Worm (Caenorhabditis elegans) whole organism, early embryonic: Measurements from ENCODE around the gene T04F8.2.

Experiments
- B0310.2 ChIP-seq: sonication (generic microtip); optimal IDR thresholded peaks from 2 replicates; lab custom pipeline; 2016; ENCODE audit warnings: mild to moderate bottlenecking, missing genetic modification characterization, missing compliant biosample characterization
- F13C5.2 ChIP-seq: sonication (generic microtip); optimal IDR thresholded peaks from 2 replicates; lab custom pipeline; 2017; ENCODE audit warnings: mild to moderate bottlenecking, missing genetic modification characterization, inconsistent platforms, missing compliant biosample characterization
- aly-1 ChIP-seq: sonication (generic microtip); optimal IDR thresholded peaks from 2 replicates; lab custom pipeline; 2016; ENCODE audit warnings: missing genetic modification characterization, missing compliant biosample characterization
- ama-1 ChIP-seq: fragments of 150-350 bp; optimal IDR thresholded peaks from 2 replicates; lab custom pipeline; 2014
- ceh-13 ChIP-seq: fragments of 200-800 bp; sonication (Bioruptor generic); optimal IDR thresholded peaks from 2 replicates; lab custom pipeline; 2018; ENCODE audit warnings: mild to moderate bottlenecking, missing genetic modification characterization, missing compliant biosample characterization
- ceh-36 ChIP-seq: sonication (generic microtip); optimal IDR thresholded peaks from 2 replicates; lab custom pipeline; 2016; ENCODE audit warnings: missing genetic modification characterization, inconsistent platforms, missing compliant biosample characterization
- ets-7 ChIP-seq: sonication (generic microtip); optimal IDR thresholded peaks from 2 replicates; lab custom pipeline; 2016; ENCODE audit warnings: missing genotype, missing genetic modification characterization, missing compliant biosample characterization
- flt-1 ChIP-seq: fragments of 200-800 bp; sonication (Bioruptor generic); IDR thresholded peaks from 2 replicates; pipeline ENCODE4 v1.3.6; 2022; ENCODE audit warnings: missing genetic modification characterization, missing compliant biosample characterization
- hmbx-1 ChIP-seq: sonication (generic microtip); optimal IDR thresholded peaks from 2 replicates; lab custom pipeline; 2016; ENCODE audit warnings: mild to moderate bottlenecking, missing genetic modification characterization, missing compliant biosample characterization
- hmg-4 ChIP-seq: fragments of 200-800 bp; sonication (Bioruptor generic); optimal IDR thresholded peaks from 2 replicates; lab custom pipeline; 2018; ENCODE audit warnings: mild to moderate bottlenecking, missing genetic modification characterization, missing compliant biosample characterization
- hnd-1 ChIP-seq: sonication (generic microtip); optimal IDR thresholded peaks from 2 replicates; lab custom pipeline; 2016; ENCODE audit warnings: missing genetic modification characterization, missing compliant biosample characterization
- pes-1 ChIP-seq: fragments of 200-800 bp; sonication (Bioruptor generic); IDR thresholded peaks from 2 replicates; pipeline ENCODE4 v1.3.6; 2022; ENCODE audit warnings: missing genetic modification reagents, missing genetic modification characterization, missing compliant biosample characterization
- scrt-1 ChIP-seq: fragments of 200-800 bp; sonication (Bioruptor generic); IDR thresholded peaks from 2 replicates; pipeline ENCODE4 v1.3.6; 2022; ENCODE audit warnings: missing genetic modification characterization, missing compliant biosample characterization
- sea-1 ChIP-seq: fragments of 200-800 bp; sonication (Bioruptor generic); conservative IDR thresholded peaks from 2 replicates; pipeline ENCODE4 v1.3.6; 2022; ENCODE audit warnings: missing genetic modification characterization, missing compliant biosample characterization
- tbx-11 ChIP-seq: fragments of 200-800 bp; sonication (Bioruptor generic); IDR thresholded peaks from 2 replicates; pipeline ENCODE4 v1.3.6; 2022; ENCODE audit warnings: missing genetic modification characterization, missing compliant biosample characterization
- tbx-37 ChIP-seq: fragments of 200-800 bp; sonication (Bioruptor generic); conservative IDR thresholded peaks from 2 replicates; pipeline ENCODE4 v1.3.6; 2022; ENCODE audit warnings: missing genetic modification reagents, missing genetic modification characterization, missing compliant biosample characterization
- tra-4 ChIP-seq: sonication (generic microtip); optimal IDR thresholded peaks from 2 replicates; lab custom pipeline; 2017; ENCODE audit warnings: missing genetic modification characterization, missing compliant biosample characterization

Gene T04F8.2

DNA sequence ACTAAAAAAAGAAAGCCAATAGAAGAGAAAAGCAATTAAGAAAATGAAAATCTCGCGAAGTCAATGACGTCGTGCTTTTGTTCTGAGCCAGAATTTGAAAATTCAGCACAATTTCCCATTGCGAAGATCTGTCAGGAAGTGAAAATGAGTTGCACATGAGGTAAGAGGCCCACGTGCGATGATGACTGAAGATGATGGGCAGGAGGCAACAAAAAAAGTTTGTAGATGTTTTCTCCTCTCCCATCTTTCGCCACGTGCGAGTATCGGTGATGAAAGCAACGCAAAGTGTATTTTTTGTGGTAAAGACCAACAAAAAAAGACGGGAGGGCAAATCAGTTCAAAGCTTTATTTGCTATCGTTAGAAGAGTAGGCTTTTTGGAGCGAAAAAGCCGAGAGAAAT, 5.7 kb upstream of the T04F8.2 start:
- no peak for TF ChIP-seq hmbx-1 (tag; lab: Kevin White, UChicago)
- TF ChIP-seq scrt-1 (GFP tag; lab: Robert Waterston, UW): no peak
- no peak for TF ChIP-seq tbx-37 (GFP tag; lab: Robert Waterston, UW)
- no peak for TF ChIP-seq ceh-13 (GFP tag; lab: Kevin White, UChicago)
- no peak for TF ChIP-seq tra-4

DNA sequence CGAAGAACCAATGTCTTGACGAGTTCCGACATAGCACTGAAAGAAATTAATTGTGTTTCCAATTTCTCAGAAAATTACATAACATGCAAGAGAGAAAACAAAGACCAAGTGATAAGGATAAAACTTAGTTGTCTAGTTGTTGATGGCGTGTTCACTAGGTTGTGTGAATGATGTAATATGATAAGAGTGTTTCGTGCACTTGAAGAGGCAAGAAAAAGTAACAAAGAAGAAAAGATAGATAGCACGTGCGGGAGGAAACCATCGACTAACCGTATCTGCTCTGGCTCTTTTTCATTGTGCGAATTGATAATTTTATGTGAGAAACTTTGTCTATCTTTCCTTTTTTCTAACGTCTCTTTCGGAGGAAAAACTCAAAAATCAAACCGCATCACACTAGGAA, 5.3 kb upstream of the T04F8.2 start, which contains the start of gene sfxn-1.5:
Gene sfxn-1.5 (minus strand): TSS at position 36 of the 400 bp plus-strand sequence.
- TF ChIP-seq tbx-11 (GFP tag; lab: Robert Waterston, UW): no peak
- no peak for TF ChIP-seq ceh-36 (tag; lab: Kevin White, UChicago)
- no peak for TF ChIP-seq aly-1 (tag; lab: Kevin White, UChicago)
- TF ChIP-seq F13C5.2 (tag; lab: Kevin White, UChicago): no peak
- no peak for TF ChIP-seq pes-1 (GFP tag; lab: Robert Waterston, UW)
- TF ChIP-seq hmg-4: no peak
- TF ChIP-seq flt-1: no peak
- no peak for TF ChIP-seq tbx-37 (GFP tag; lab: Robert Waterston, UW)
- no peak for TF ChIP-seq hmbx-1 (tag; lab: Kevin White, UChicago)

DNA sequence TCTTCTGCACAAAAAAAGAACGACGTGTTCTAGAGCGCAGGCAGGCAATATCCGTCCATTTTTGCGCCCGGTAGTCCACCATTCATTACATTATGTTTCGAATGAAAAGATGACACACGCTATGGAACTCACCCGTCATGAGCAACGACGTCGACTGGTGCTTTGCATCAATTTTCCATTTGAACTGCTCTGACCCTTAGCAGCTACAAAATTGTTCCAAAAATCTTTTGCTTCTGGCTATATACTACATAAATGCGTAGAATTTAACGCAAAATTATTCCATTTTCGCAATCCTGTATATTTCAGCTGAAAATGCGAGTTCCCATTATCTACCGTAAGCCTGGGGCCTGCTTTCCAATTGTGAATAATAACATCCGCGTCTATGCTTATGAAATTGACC, 2.0 kb upstream of the T04F8.2 start, which contains the start of gene T04F8.3:
Gene T04F8.3 (plus strand): TSS at position 301 of the 400 bp plus-strand sequence.
- TF ChIP-seq pes-1 (GFP tag; lab: Robert Waterston, UW) (no peak), hmg-4 (no peak), F13C5.2 (tag; lab: Kevin White, UChicago) (no peak), ceh-36 (tag; lab: Kevin White, UChicago) (no peak), ets-7 (no peak), hnd-1 (tag; lab: Kevin White, UChicago) (no peak), ceh-13 (GFP tag; lab: Kevin White, UChicago) (no peak)

DNA sequence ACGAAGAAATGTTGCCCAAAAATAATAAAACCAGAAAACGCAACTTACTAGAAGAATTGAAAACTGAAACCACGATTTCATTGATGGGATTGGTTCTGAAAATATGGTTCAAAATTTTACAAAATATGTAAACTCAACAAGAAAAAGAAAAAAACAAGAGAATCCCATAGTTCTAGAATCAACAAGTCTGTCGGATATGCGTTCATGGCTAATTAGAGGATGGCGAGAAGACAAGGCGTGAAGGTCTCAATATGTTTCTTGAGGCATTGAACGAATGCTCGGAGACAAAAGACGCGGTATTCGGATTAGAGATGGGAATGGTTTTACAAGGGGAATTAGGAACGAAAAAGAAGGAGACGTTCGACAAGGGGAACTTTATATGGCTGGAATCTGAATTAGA, 5.6 kb downstream of the T04F8.2 start, which contains the start of gene cutl-11:
Gene cutl-11 (minus strand): TSS at position 101 of the 400 bp plus-strand sequence.
- TF ChIP-seq F13C5.2 (tag; lab: Kevin White, UChicago): no peak
- no peak for TF ChIP-seq tra-4
- no peak for TF ChIP-seq aly-1 (tag; lab: Kevin White, UChicago)
- no peak for TF ChIP-seq ets-7
- TF ChIP-seq ama-1 (lab: Kevin White, UChicago): no peak
- TF ChIP-seq B0310.2 (tag; lab: Kevin White, UChicago): no peak
- no peak for TF ChIP-seq hnd-1 (tag; lab: Kevin White, UChicago)
- no peak for TF ChIP-seq hmg-4
- TF ChIP-seq scrt-1 (GFP tag; lab: Robert Waterston, UW): no peak
- TF ChIP-seq sea-1: no peak
- TF ChIP-seq tbx-11 (GFP tag; lab: Robert Waterston, UW): no peak
- TF ChIP-seq ceh-36 (tag; lab: Kevin White, UChicago): no peak
- TF ChIP-seq ceh-13 (GFP tag; lab: Kevin White, UChicago): no peak

DNA sequence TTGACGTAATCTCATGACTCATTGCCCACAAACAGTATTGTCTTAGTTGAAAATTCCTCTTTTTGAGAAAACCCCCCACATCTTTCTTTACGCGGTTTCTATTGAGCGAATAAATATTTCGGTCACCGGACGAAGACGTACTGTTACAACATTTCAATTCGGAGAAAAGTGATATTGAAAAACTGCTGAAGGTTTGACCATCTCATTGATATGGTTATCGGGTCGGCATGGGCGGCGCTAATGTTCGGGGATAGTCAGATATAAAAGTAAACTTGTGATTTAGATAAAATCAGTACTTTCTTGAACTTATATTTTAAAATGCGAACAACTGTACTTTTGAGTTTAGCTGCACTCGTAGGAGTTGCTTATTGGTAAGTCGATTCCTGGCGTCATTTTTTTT, 9.2 kb downstream of the T04F8.2 start, which contains the start of gene T04F8.8:
Gene T04F8.8 (plus strand): TSS at position 301 of the 400 bp plus-strand sequence.
- TF ChIP-seq hnd-1 (tag; lab: Kevin White, UChicago) (no peak), sea-1 (no peak), hmg-4 (no peak), tra-4 (no peak), pes-1 (GFP tag; lab: Robert Waterston, UW) (no peak), ceh-13 (GFP tag; lab: Kevin White, UChicago) (no peak), scrt-1 (GFP tag; lab: Robert Waterston, UW) (no peak), aly-1 (tag; lab: Kevin White, UChicago) (no peak), B0310.2 (tag; lab: Kevin White, UChicago) (no peak), ama-1 (lab: Kevin White, UChicago) (no peak), F13C5.2 (tag; lab: Kevin White, UChicago) (no peak), tbx-37 (GFP tag; lab: Robert Waterston, UW) (no peak), hmbx-1 (tag; lab: Kevin White, UChicago) (no peak), tbx-11 (GFP tag; lab: Robert Waterston, UW) (no peak), ceh-36 (tag; lab: Kevin White, UChicago) (no peak), flt-1 (no peak), ets-7 (no peak)

DNA sequence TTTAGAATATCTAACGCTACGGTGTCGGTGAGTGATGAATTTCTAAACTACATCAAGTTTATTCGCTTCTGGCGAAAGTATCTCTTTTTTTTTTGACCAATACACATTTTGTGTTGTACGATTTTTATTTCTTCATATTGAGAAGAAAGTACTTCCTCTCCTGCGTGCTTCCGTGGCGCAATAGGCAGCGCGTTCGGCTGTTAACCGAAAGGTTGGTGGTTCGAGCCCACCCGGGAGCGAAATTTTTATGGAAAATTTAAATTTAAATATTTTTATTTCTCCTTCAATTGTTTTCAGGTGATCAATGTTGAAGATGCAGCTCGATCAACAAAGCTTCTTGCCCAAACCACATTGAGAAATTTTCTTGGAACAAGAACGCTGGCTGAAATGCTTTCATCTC, 10.9 kb downstream of the T04F8.2 start:
- 0 out of 2 replicates have a peak, but pooled peaks have one; percentile 23 for TF ChIP-seq tbx-37 (GFP tag; lab: Robert Waterston, UW)
- no peak for TF ChIP-seq aly-1 (tag; lab: Kevin White, UChicago)
- peak; percentile 70 for TF ChIP-seq pes-1 (GFP tag; lab: Robert Waterston, UW)
- TF ChIP-seq scrt-1 (GFP tag; lab: Robert Waterston, UW): 0 out of 2 replicates have a peak, but pooled peaks have one; percentile 19

DNA sequence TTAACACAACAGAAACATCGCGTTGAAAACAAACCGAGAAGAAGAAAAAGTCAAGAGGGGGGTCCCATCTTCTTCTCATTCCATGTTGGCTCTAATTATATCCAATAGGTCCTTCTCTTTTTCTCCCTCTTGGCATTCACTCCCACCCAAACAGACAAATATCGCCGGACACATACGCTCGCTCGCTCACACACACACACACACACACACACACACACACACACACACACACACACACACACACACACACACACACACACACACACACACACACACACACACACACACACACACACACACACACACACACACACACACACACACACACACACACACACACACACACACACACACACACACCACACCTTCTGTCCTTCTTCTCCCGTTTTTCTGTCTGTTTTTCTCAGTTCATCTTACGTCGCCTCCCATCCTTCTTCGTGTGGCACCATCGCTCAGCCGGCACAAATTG, 12.6 kb downstream of the T04F8.2 start, which contains the start of gene sto-4:
Gene sto-4 (plus strand): TSS at position 360 of the 469 bp plus-strand sequence.
- TF ChIP-seq ceh-36 (tag; lab: Kevin White, UChicago) (peak; percentile 63), hnd-1 (tag; lab: Kevin White, UChicago) (peak; percentile 30), ceh-13 (GFP tag; lab: Kevin White, UChicago) (peak; percentile 36), B0310.2 (tag; lab: Kevin White, UChicago) (peak; percentile 77), hmbx-1 (tag; lab: Kevin White, UChicago) (peak; percentile 79), tra-4 (peak; percentile 26), hmg-4 (peak; percentile 82), F13C5.2 (tag; lab: Kevin White, UChicago) (peak; percentile 66), tbx-37 (GFP tag; lab: Robert Waterston, UW) (0 out of 2 replicates have a peak, but pooled peaks have one; percentile 3)

DNA sequence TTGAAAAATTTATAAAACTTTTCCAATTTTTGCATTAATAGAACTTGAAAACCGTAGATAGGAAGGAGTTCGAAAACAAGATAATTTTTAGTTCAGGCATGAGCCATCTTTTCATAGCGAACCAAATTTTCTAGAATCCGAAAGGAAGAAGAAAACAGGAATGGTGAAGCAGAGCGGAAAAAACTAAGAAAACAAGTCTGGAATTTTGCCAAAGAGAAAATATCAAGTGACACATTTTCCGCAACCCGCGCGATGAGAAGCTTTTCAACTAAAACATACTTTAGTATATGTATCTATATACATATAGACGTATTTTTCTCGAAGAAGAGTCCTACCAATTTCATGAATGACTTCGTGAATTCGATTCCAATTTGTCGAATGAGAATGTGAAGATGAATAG, 14.8 kb downstream of the T04F8.2 start:
- TF ChIP-seq B0310.2 (tag; lab: Kevin White, UChicago): no peak
- TF ChIP-seq ets-7: no peak
- TF ChIP-seq tra-4: no peak
- no peak for TF ChIP-seq ceh-13 (GFP tag; lab: Kevin White, UChicago)
- no peak for TF ChIP-seq ama-1 (lab: Kevin White, UChicago)
- no peak for TF ChIP-seq hnd-1 (tag; lab: Kevin White, UChicago)
- no peak for TF ChIP-seq flt-1
- TF ChIP-seq F13C5.2 (tag; lab: Kevin White, UChicago): no peak
- no peak for TF ChIP-seq scrt-1 (GFP tag; lab: Robert Waterston, UW)
- TF ChIP-seq hmbx-1 (tag; lab: Kevin White, UChicago): no peak
- no peak for TF ChIP-seq sea-1
- TF ChIP-seq pes-1 (GFP tag; lab: Robert Waterston, UW): no peak
- TF ChIP-seq aly-1 (tag; lab: Kevin White, UChicago): no peak
- no peak for TF ChIP-seq tbx-37 (GFP tag; lab: Robert Waterston, UW)
- no peak for TF ChIP-seq hmg-4
- no peak for TF ChIP-seq ceh-36 (tag; lab: Kevin White, UChicago)
- TF ChIP-seq tbx-11 (GFP tag; lab: Robert Waterston, UW): no peak
